Fruit fly (Drosophila melanogaster) whole organism, embryonic: ENCODE measurements around the gene CG32371.

Experiments
- Adf1 ChIP-seq: fragments of 200-800 bp; sonication (Bioruptor generic); IDR thresholded peaks from 2 replicates; pipeline ENCODE4 v1.3.6; 2022; ENCODE audit warnings: missing biosample characterization, missing genetic modification characterization
- BtbVII ChIP-seq: fragments of 200-800 bp; sonication (Bioruptor generic); optimal IDR thresholded peaks from 3 replicates; lab custom pipeline; 2017; ENCODE audit warnings: missing biosample characterization, mild to moderate bottlenecking, missing genetic modification characterization
- CG10147 ChIP-seq: fragments of 200-800 bp; sonication (Bioruptor generic); optimal IDR thresholded peaks from 2 replicates; lab custom pipeline; 2019; ENCODE audit warnings: missing biosample characterization, mild to moderate bottlenecking, missing genetic modification characterization, moderate library complexity
- CG10565 ChIP-seq: fragments of 200-800 bp; sonication (Bioruptor generic); optimal IDR thresholded peaks from 3 replicates; lab custom pipeline; 2016; ENCODE audit warnings: missing biosample characterization, mild to moderate bottlenecking, missing genetic modification characterization
- CG11085 ChIP-seq: fragments of 200-800 bp; sonication (Bioruptor generic); IDR thresholded peaks from 2 replicates; pipeline ENCODE4 v1.3.6; 2022; ENCODE audit warnings: missing biosample characterization, missing genetic modification characterization
- CG11398 ChIP-seq: fragments of 200-800 bp; sonication (Bioruptor generic); optimal IDR thresholded peaks from 2 replicates; lab custom pipeline; 2016; ENCODE audit warnings: missing biosample characterization, missing genetic modification characterization
- CG14050 ChIP-seq: fragments of 200-800 bp; sonication (Bioruptor generic); IDR thresholded peaks from 3 replicates; pipeline ENCODE4 v1.3.6; 2022; ENCODE audit warnings: missing biosample characterization, missing genetic modification characterization
- CG16779 ChIP-seq: fragments of 200-800 bp; sonication (Bioruptor generic); IDR thresholded peaks from 2 replicates; pipeline ENCODE4 v1.3.6; 2022; ENCODE audit warnings: missing biosample characterization, missing genetic modification characterization
- CG17385 ChIP-seq: fragments of 200-800 bp; sonication (Bioruptor generic); optimal IDR thresholded peaks from 3 replicates; lab custom pipeline; 2018; ENCODE audit warnings: missing biosample characterization, mild to moderate bottlenecking, missing genetic modification characterization
- CG2116 ChIP-seq: fragments of 200-800 bp; sonication (Bioruptor generic); optimal IDR thresholded peaks from 3 replicates; lab custom pipeline; 2018; ENCODE audit warnings: missing biosample characterization, mild to moderate bottlenecking, missing genetic modification characterization
- CG2129 ChIP-seq: fragments of 200-800 bp; sonication (Bioruptor generic); IDR thresholded peaks from 2 replicates; pipeline ENCODE4 v1.3.6; 2022; ENCODE audit warnings: missing biosample characterization, missing genetic modification characterization; ENCODE audit not compliant: partially characterized antibody
- CG34376 ChIP-seq: fragments of 200-800 bp; sonication (Bioruptor generic); optimal IDR thresholded peaks from 2 replicates; lab custom pipeline; 2018; ENCODE audit warnings: missing biosample characterization, mild to moderate bottlenecking, missing genetic modification characterization
- CG4730 ChIP-seq: fragments of 200-800 bp; sonication (Bioruptor generic); IDR thresholded peaks from 2 replicates; pipeline ENCODE4 v1.3.6; 2022; ENCODE audit warnings: missing biosample characterization, missing genetic modification characterization
- CG8281 ChIP-seq: fragments of 200-800 bp; sonication (Bioruptor generic); optimal IDR thresholded peaks from 2 replicates; lab custom pipeline; 2018; ENCODE audit warnings: missing biosample characterization, mild to moderate bottlenecking, missing genetic modification characterization, moderate library complexity
- CG9437 ChIP-seq: fragments of 200-800 bp; sonication (Bioruptor generic); optimal IDR thresholded peaks from 2 replicates; lab custom pipeline; 2018; ENCODE audit warnings: missing biosample characterization, mild to moderate bottlenecking, missing genetic modification characterization
- CrebB ChIP-seq: fragments of 200-800 bp; sonication (Bioruptor generic); optimal IDR thresholded peaks from 3 replicates; lab custom pipeline; 2018; ENCODE audit warnings: missing biosample characterization, mild to moderate bottlenecking, missing genetic modification characterization
- Dbx ChIP-seq: fragments of 200-800 bp; sonication (Bioruptor generic); IDR thresholded peaks from 3 replicates; pipeline ENCODE4 v1.3.6; 2022; ENCODE audit warnings: missing biosample characterization, missing genetic modification characterization
- HmgZ ChIP-seq: fragments of 200-800 bp; sonication (Bioruptor generic); optimal IDR thresholded peaks from 2 replicates; lab custom pipeline; 2018; ENCODE audit warnings: missing biosample characterization, mild to moderate bottlenecking, missing genetic modification characterization
- Mad ChIP-seq: fragments of 200-800 bp; sonication (Bioruptor generic); optimal IDR thresholded peaks from 2 replicates; lab custom pipeline; 2016; ENCODE audit warnings: missing biosample characterization, missing genetic modification characterization
- Med ChIP-seq: fragments of 200-800 bp; sonication (Bioruptor generic); peaks from one replicate; lab custom pipeline; 2016; ENCODE audit warnings: missing biosample characterization, missing genetic modification characterization, mild to moderate bottlenecking, inconsistent platforms, moderate library complexity
- Nf-YA ChIP-seq: fragments of 200-800 bp; sonication (Bioruptor generic); IDR thresholded peaks from 2 replicates; pipeline ENCODE4 v1.3.6; 2022; ENCODE audit warnings: missing biosample characterization, missing genetic modification characterization
- Rfx ChIP-seq: fragments of 200-800 bp; sonication (Bioruptor generic); IDR thresholded peaks from 2 replicates; pipeline ENCODE4 v1.3.6; 2022; ENCODE audit warnings: missing biosample characterization, missing genetic modification characterization
- al ChIP-seq: fragments of 200-800 bp; sonication (Bioruptor generic); IDR thresholded peaks from 2 replicates; pipeline ENCODE4 v1.3.6; 2022; ENCODE audit warnings: missing biosample characterization, missing genetic modification characterization
- az2 ChIP-seq: fragments of 200-800 bp; sonication (Bioruptor generic); optimal IDR thresholded peaks from 3 replicates; lab custom pipeline; 2016; ENCODE audit warnings: missing biosample characterization, missing genetic modification characterization
- caup ChIP-seq: fragments of 200-800 bp; sonication (Bioruptor generic); optimal IDR thresholded peaks from 3 replicates; lab custom pipeline; 2017; ENCODE audit warnings: missing biosample characterization, mild to moderate bottlenecking, missing genetic modification characterization, moderate library complexity; ENCODE audit not compliant: severe bottlenecking
- crc ChIP-seq: fragments of 200-800 bp; sonication (Bioruptor generic); optimal IDR thresholded peaks from 2 replicates; lab custom pipeline; 2016; ENCODE audit warnings: missing biosample characterization, missing genetic modification characterization
- cwo ChIP-seq: fragments of 200-800 bp; sonication (Bioruptor generic); optimal IDR thresholded peaks from 3 replicates; lab custom pipeline; 2017; ENCODE audit warnings: missing biosample characterization, missing genetic modification characterization, mild to moderate bottlenecking, moderate library complexity, missing genetic modification reagents
- eve ChIP-seq, 2 experiments: fragments of >200 bp; optimal IDR thresholded peaks; 2 replicates each; lab custom pipeline; 2017; ENCODE audit warnings: missing biosample characterization in 2 of 2, missing genetic modification characterization in 2 of 2
- grau ChIP-seq: fragments of 200-800 bp; optimal IDR thresholded peaks from 3 replicates; lab custom pipeline; 2019; ENCODE audit warnings: missing biosample characterization, mild to moderate bottlenecking, missing genetic modification characterization, moderate library complexity
- jumu ChIP-seq: fragments of 200-800 bp; sonication (Bioruptor generic); optimal IDR thresholded peaks from 3 replicates; lab custom pipeline; 2016; ENCODE audit warnings: missing biosample characterization, missing genetic modification characterization
- kni ChIP-seq: fragments of 200-800 bp; sonication (Bioruptor generic); optimal IDR thresholded peaks from 3 replicates; lab custom pipeline; 2017; ENCODE audit warnings: mild to moderate bottlenecking, missing biosample characterization, missing genetic modification reagents, missing genetic modification characterization
- knrl ChIP-seq: fragments of 200-800 bp; sonication (Bioruptor generic); IDR thresholded peaks from 3 replicates; pipeline ENCODE4 v1.3.6; 2022; ENCODE audit warnings: missing biosample characterization, missing genetic modification characterization; ENCODE audit not compliant: partially characterized antibody
- lbe ChIP-seq: fragments of 200-800 bp; sonication (Bioruptor generic); optimal IDR thresholded peaks from 2 replicates; lab custom pipeline; 2016; ENCODE audit warnings: missing biosample characterization, mild to moderate bottlenecking, missing genetic modification characterization
- nau ChIP-seq: fragments of 200-800 bp; sonication (Bioruptor generic); optimal IDR thresholded peaks from 3 replicates; lab custom pipeline; 2017; ENCODE audit warnings: missing biosample characterization, mild to moderate bottlenecking, missing genetic modification characterization, missing genetic modification reagents
- phol ChIP-seq: fragments of 200-800 bp; sonication (Bioruptor generic); optimal IDR thresholded peaks from 3 replicates; lab custom pipeline; 2018; ENCODE audit warnings: missing biosample characterization, mild to moderate bottlenecking, missing genetic modification characterization, moderate library complexity
- prd ChIP-seq, 3 experiments: fragments of >200 bp in 2 of 3; fragments of 200-800 bp in 1 of 3; sonication (Bioruptor generic) in 1 of 3; optimal IDR thresholded peaks in 2 of 3; IDR thresholded peaks in 1 of 3; 2 replicates in 2 of 3; 3 replicates in 1 of 3; pipeline versions ENCODE4 v1.3.6 to Lab custom; 2017 to 2022; ENCODE audit warnings: missing biosample characterization in 1 of 3, missing genetic modification characterization in 1 of 3
- salm ChIP-seq: fragments of 200-800 bp; sonication (Bioruptor generic); optimal IDR thresholded peaks from 2 replicates; lab custom pipeline; 2018; ENCODE audit warnings: missing biosample characterization, mild to moderate bottlenecking, missing genetic modification characterization
- sc ChIP-seq, 3 experiments: fragments of >200 bp in 2 of 3; fragments of 200-800 bp in 1 of 3; sonication (Bioruptor generic) in 1 of 3; optimal IDR thresholded peaks; 2 replicates in 2 of 3; 3 replicates in 1 of 3; lab custom pipeline; 2017; ENCODE audit warnings: mild to moderate bottlenecking in 1 of 3, missing biosample characterization in 1 of 3, missing genetic modification characterization in 1 of 3, missing genetic modification reagents in 1 of 3
- sens ChIP-seq: fragments of 200-800 bp; sonication (Bioruptor generic); peaks from one replicate; lab custom pipeline; 2016; ENCODE audit warnings: missing biosample characterization, missing genetic modification characterization
- sens-2 ChIP-seq: fragments of 200-800 bp; sonication (Bioruptor generic); IDR thresholded peaks from 2 replicates; pipeline ENCODE4 v1.3.6; 2022; ENCODE audit warnings: missing biosample characterization, missing genetic modification characterization
- shn ChIP-seq: fragments of 200-800 bp; sonication (Bioruptor generic); optimal IDR thresholded peaks from 3 replicates; lab custom pipeline; 2016; ENCODE audit warnings: missing biosample characterization, missing genetic modification characterization
- slou ChIP-seq: fragments of 200-800 bp; sonication (Bioruptor generic); optimal IDR thresholded peaks from 3 replicates; lab custom pipeline; 2016; ENCODE audit warnings: missing biosample characterization, missing genetic modification characterization
- sqz ChIP-seq: fragments of 200-800 bp; sonication (Bioruptor generic); optimal IDR thresholded peaks from 3 replicates; lab custom pipeline; 2018; ENCODE audit warnings: missing biosample characterization, mild to moderate bottlenecking, missing genetic modification characterization
- sug ChIP-seq: fragments of 200-800 bp; optimal IDR thresholded peaks from 2 replicates; lab custom pipeline; 2019; ENCODE audit warnings: missing biosample characterization, mild to moderate bottlenecking, missing genetic modification characterization, moderate library complexity
- tap ChIP-seq: fragments of 200-800 bp; optimal IDR thresholded peaks from 3 replicates; lab custom pipeline; 2019; ENCODE audit warnings: missing biosample characterization, mild to moderate bottlenecking, missing genetic modification characterization, moderate library complexity
- tll ChIP-seq, 2 experiments: fragments of 200-800 bp in 1 of 2; fragments of >200 bp in 1 of 2; sonication (Bioruptor generic) in 1 of 2; optimal IDR thresholded peaks; 2 replicates each; lab custom pipeline; 2017 to 2019; ENCODE audit warnings: missing biosample characterization in 2 of 2, missing genetic modification characterization in 2 of 2, mild to moderate bottlenecking in 1 of 2, moderate library complexity in 1 of 2
- trh ChIP-seq: fragments of 200-800 bp; sonication (Bioruptor generic); optimal IDR thresholded peaks from 2 replicates; lab custom pipeline; 2016; ENCODE audit warnings: missing biosample characterization, missing genetic modification characterization

Gene CG32371

DNA sequence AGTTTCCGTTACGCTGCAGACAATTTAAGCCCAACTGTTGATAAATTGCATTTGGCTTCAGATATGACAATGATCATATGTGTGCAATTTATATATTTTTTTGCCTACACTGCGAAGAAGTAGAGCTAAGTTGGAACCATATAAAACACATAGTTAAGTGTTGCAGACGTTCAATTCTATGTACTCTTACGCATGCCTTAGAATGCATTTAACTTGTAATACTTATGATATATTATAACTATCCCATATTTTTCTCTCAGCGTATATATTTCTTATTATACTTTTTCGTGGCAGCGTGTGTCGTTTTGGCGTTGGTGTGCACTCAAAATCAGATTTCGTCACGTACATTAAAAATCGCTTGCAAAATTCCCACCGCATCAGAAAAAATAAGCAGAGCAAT is 15.2 kb upstream of the CG32371 start (continued):
- TF ChIP-seq sc (optimal IDR thresholded peaks at IDR 0.05; lab: Kevin White, UChicago): no peak
- no peak for TF ChIP-seq sc (GFP tag; optimal IDR thresholded peaks at IDR 0.05; lab: Kevin White, UChicago)
- no peak for TF ChIP-seq crc (GFP tag; lab: Kevin White, UChicago)
- TF ChIP-seq Mad (GFP tag; lab: Kevin White, UChicago): no peak
- no peak for TF ChIP-seq sens-2 (GFP tag; lab: Robert Waterston, UW)
- no peak for TF ChIP-seq kni (GFP tag; lab: Kevin White, UChicago)
- TF ChIP-seq CG34376 (GFP tag; lab: Kevin White, UChicago): no peak
- peak; percentile 40 for TF ChIP-seq grau (tag; lab: Kevin White, UChicago)
- TF ChIP-seq phol (tag; lab: Kevin White, UChicago): no peak
- peak; percentile 19; the same call in 1 of the 3 replicates for TF ChIP-seq CG14050 (GFP tag; lab: Robert Waterston, UW)
- TF ChIP-seq BtbVII (GFP tag; lab: Kevin White, UChicago): peak; percentile 6
- TF ChIP-seq Rfx (GFP tag; lab: Robert Waterston, UW): peak; percentile 60; the same call in 1 of the 2 replicates
- no peak for TF ChIP-seq CG11085 (GFP tag; lab: Robert Waterston, UW)
- 0 out of 2 replicates have a peak, but pooled peaks have one; percentile 27 for TF ChIP-seq CG4730 (GFP tag; lab: Robert Waterston, UW)
- TF ChIP-seq trh (GFP tag; lab: Kevin White, UChicago): no peak

DNA sequence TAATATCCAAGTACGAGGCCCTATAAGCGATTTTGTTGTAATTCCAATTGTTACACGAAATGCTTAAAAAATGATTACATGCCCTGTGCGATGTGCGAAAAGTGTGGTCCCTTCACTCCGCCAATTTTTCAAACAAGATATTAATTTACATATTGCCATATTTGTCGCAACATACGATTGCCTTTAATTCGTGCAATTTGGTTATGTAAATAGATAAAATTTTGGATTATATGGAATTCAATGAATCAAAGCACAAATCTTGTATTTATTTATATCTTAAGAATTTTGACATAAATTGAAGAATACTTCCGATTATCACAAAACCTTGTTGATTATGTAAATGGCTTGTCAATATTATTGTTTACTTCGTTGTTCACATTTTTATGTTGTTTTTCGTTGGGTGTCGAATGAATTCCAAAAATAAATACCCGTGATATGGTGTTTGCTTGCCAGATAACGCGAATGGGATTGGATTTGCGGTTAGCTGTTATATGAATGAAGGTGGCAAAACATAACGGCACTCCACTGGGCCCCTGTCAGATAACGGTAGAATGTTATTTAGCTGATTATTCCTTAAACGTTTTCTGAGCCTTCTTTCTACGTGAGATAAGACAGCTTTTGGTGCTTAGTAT is 14.0 kb upstream of the CG32371 start:
- peak in 1 of 2 experiments; percentile 60 for TF ChIP-seq eve (GFP tag; optimal IDR thresholded peaks at IDR 0.05; lab: Kevin White, UChicago)
- no peak for TF ChIP-seq lbe (GFP tag; lab: Kevin White, UChicago)
- TF ChIP-seq tll (GFP tag; optimal IDR thresholded peaks at IDR 0.05; lab: Kevin White, UChicago): no peak
- TF ChIP-seq shn (GFP tag; lab: Kevin White, UChicago): no peak
- TF ChIP-seq CG34376 (GFP tag; lab: Kevin White, UChicago): peak; percentile 52
- TF ChIP-seq knrl (GFP tag; lab: Robert Waterston, UW): no peak
- TF ChIP-seq CG17385 (GFP tag; lab: Kevin White, UChicago): peak; percentile 6
- no peak for TF ChIP-seq tap (tag; lab: Kevin White, UChicago)
- TF ChIP-seq sug (tag; lab: Kevin White, UChicago): peak; percentile 65
- peak; percentile 4 for TF ChIP-seq CrebB (tag; lab: Kevin White, UChicago)
- TF ChIP-seq Adf1 (GFP tag; lab: Robert Waterston, UW): no peak
- peak; percentile 20 for TF ChIP-seq CG2116 (GFP tag; lab: Kevin White, UChicago)
- TF ChIP-seq CG10565 (GFP tag; lab: Kevin White, UChicago): no peak
- peak; percentile 53 for TF ChIP-seq BtbVII (GFP tag; lab: Kevin White, UChicago)
- peak; percentile 25; the same call in 1 of the 3 replicates for TF ChIP-seq Dbx (GFP tag; lab: Robert Waterston, UW)
- no peak for TF ChIP-seq CG11398
- peak; percentile 12 for TF ChIP-seq cwo (GFP tag; lab: Kevin White, UChicago)
- peak; percentile 36 for TF ChIP-seq sens (GFP tag; lab: Kevin White, UChicago)
- peak; percentile 36 for TF ChIP-seq sqz (GFP tag; lab: Kevin White, UChicago)
- TF ChIP-seq prd (optimal IDR thresholded peaks at IDR 0.05; lab: Kevin White, UChicago): no peak
- no peak for TF ChIP-seq prd (GFP tag; IDR thresholded peaks at IDR 0.05; lab: Robert Waterston, UW)
- peak; percentile 86 for TF ChIP-seq Med
- TF ChIP-seq CG2129: no peak
- TF ChIP-seq CG10147: peak; percentile 35
- peak; percentile 11 for TF ChIP-seq HmgZ
- no peak for TF ChIP-seq CG16779
- TF ChIP-seq salm (tag; lab: Kevin White, UChicago): peak; percentile 39
- TF ChIP-seq Nf-YA (GFP tag; lab: Robert Waterston, UW): no peak
- TF ChIP-seq CG8281 (tag; lab: Kevin White, UChicago): peak; percentile 12
- peak; percentile 18 for TF ChIP-seq slou (GFP tag; lab: Kevin White, UChicago)
- TF ChIP-seq jumu (GFP tag; lab: Kevin White, UChicago): no peak
- no peak for TF ChIP-seq al (GFP tag; lab: Robert Waterston, UW)
- TF ChIP-seq caup (GFP tag; lab: Kevin White, UChicago): peak; percentile 75
- TF ChIP-seq CG9437: no peak
- TF ChIP-seq az2 (GFP tag; lab: Kevin White, UChicago): no peak
- TF ChIP-seq nau (GFP tag; lab: Kevin White, UChicago): peak; percentile 26
